Worm (Caenorhabditis elegans) whole organism, midembryonic: ENCODE measurements around the gene F48G7.7.

Source experiments
- klf-2 ChIP-seq: fragments of 200-800 bp; sonication (Bioruptor generic); conservative IDR thresholded peaks from 2 replicates; pipeline ENCODE4 v1.3.6; 2022; ENCODE audit warnings: missing genetic modification reagents, missing genetic modification characterization, missing compliant biosample characterization
- tab-1 ChIP-seq: fragments of 200-800 bp; sonication (Bioruptor generic); IDR thresholded peaks from 2 replicates; pipeline ENCODE4 v1.3.6; 2022; ENCODE audit warnings: missing genetic modification characterization, missing compliant biosample characterization

DNA sequence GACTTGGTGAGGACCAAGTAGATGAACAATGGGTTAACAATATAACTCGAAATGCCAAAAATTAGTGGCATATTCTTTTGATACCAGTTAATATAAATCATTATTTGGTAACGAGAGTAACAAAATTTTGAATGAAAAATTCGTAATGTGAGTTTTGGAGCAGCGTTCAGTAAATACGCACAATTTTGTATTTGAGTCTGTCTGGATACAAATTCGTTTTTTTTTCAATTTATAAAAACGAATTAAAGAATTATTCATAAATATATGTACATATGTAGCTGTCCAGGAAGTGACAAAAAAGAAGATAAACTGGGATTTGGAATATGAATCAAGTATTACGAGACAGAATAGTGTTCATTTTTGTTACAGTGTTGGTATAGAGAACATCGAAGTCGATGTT lies 26.7 kb upstream of the F48G7.7 start, which contains the start of gene srj-5:
- TF ChIP-seq klf-2 (GFP tag; lab: Robert Waterston, UW): no peak
- no peak for TF ChIP-seq tab-1 (GFP tag; lab: Robert Waterston, UW)
